Worm (Caenorhabditis elegans) whole organism, mixed stage, embryonic: ENCODE measurements around the gene F08H9.4.

Source experiments
- M03D4.4 ChIP-seq: sonication (generic microtip); optimal IDR thresholded peaks from 2 replicates; lab custom pipeline; 2017; ENCODE audit warnings: mild to moderate bottlenecking, missing genetic modification characterization, missing compliant biosample characterization
- bed-3 ChIP-seq: fragments of 200-800 bp; sonication (Bioruptor generic); optimal IDR thresholded peaks from 3 replicates; lab custom pipeline; 2018; ENCODE audit warnings: mild to moderate bottlenecking, missing genetic modification characterization, moderate library complexity, missing compliant biosample characterization
- blmp-1 ChIP-seq: fragments of 150-350 bp; optimal IDR thresholded peaks from 2 replicates; lab custom pipeline; 2014; ENCODE audit warnings: missing biosample characterization, missing genetic modification characterization
- ceh-39 ChIP-seq: fragments of 150-350 bp; optimal IDR thresholded peaks from 2 replicates; lab custom pipeline; 2014; ENCODE audit warnings: missing biosample characterization, missing genetic modification characterization
- ceh-43 ChIP-seq: fragments of 200-800 bp; sonication (Bioruptor generic); optimal IDR thresholded peaks from 2 replicates; lab custom pipeline; 2018; ENCODE audit warnings: mild to moderate bottlenecking, missing genetic modification characterization, moderate library complexity, missing compliant biosample characterization
- ceh-83 ChIP-seq: fragments of 200-800 bp; sonication (Bioruptor generic); optimal IDR thresholded peaks from 2 replicates; lab custom pipeline; 2018; ENCODE audit warnings: mild to moderate bottlenecking, missing genetic modification characterization, missing compliant biosample characterization
- ces-1 ChIP-seq: fragments of 150-350 bp; optimal IDR thresholded peaks from 2 replicates; lab custom pipeline; 2014; ENCODE audit warnings: missing biosample characterization, missing genetic modification reagents, missing genetic modification characterization
- cnd-1 ChIP-seq: fragments of 200-800 bp; sonication (Bioruptor generic); optimal IDR thresholded peaks from 2 replicates; lab custom pipeline; 2018; ENCODE audit warnings: mild to moderate bottlenecking, missing genetic modification characterization, missing compliant biosample characterization
- drap-1 ChIP-seq: fragments of 200-800 bp; sonication (Bioruptor generic); optimal IDR thresholded peaks from 3 replicates; lab custom pipeline; 2018; ENCODE audit warnings: mild to moderate bottlenecking, missing genetic modification characterization, missing compliant biosample characterization
- elt-1 ChIP-seq: sonication (generic microtip); optimal IDR thresholded peaks from 2 replicates; lab custom pipeline; 2017; ENCODE audit warnings: missing genetic modification characterization, mild to moderate bottlenecking, missing compliant biosample characterization, antibody characterized with exemption, moderate library complexity, borderline replicate concordance; ENCODE audit not compliant: insufficient read depth
- elt-3 ChIP-seq: fragments of 150-350 bp; optimal IDR thresholded peaks from 2 replicates; lab custom pipeline; 2014; ENCODE audit warnings: missing biosample characterization, missing genetic modification characterization
- flh-1 ChIP-seq: fragments of 200-800 bp; sonication (Bioruptor generic); optimal IDR thresholded peaks from 2 replicates; lab custom pipeline; 2018; ENCODE audit warnings: mild to moderate bottlenecking, missing genetic modification characterization, moderate library complexity, missing compliant biosample characterization
- ham-2 ChIP-seq: fragments of 200-800 bp; sonication (Bioruptor generic); optimal IDR thresholded peaks from 2 replicates; lab custom pipeline; 2018; ENCODE audit warnings: mild to moderate bottlenecking, missing genetic modification characterization, missing compliant biosample characterization
- hlh-1 ChIP-seq: fragments of 150-350 bp; optimal IDR thresholded peaks from 2 replicates; lab custom pipeline; 2014; ENCODE audit warnings: missing biosample characterization, missing genetic modification reagents, missing genetic modification characterization
- lin-13 ChIP-seq: fragments of 150-350 bp; optimal IDR thresholded peaks from 2 replicates; lab custom pipeline; 2014; ENCODE audit warnings: missing biosample characterization, missing genetic modification characterization
- lin-32 ChIP-seq: fragments of 200-800 bp; sonication (Bioruptor generic); optimal IDR thresholded peaks from 2 replicates; lab custom pipeline; 2018; ENCODE audit warnings: mild to moderate bottlenecking, missing genetic modification characterization, missing compliant biosample characterization
- lsy-2 ChIP-seq: fragments of 150-350 bp; optimal IDR thresholded peaks from 2 replicates; lab custom pipeline; 2014; ENCODE audit warnings: missing biosample characterization, missing genetic modification characterization
- mab-5 ChIP-seq: fragments of 150-350 bp; optimal IDR thresholded peaks from 2 replicates; lab custom pipeline; 2014; ENCODE audit warnings: missing biosample characterization, missing genetic modification characterization
- mep-1 ChIP-seq: fragments of 150-350 bp; optimal IDR thresholded peaks from 2 replicates; lab custom pipeline; 2017; ENCODE audit warnings: missing biosample characterization, missing genetic modification reagents, missing genetic modification characterization, inconsistent platforms
- mls-2 ChIP-seq: sonication (generic microtip); optimal IDR thresholded peaks from 2 replicates; lab custom pipeline; 2016; ENCODE audit warnings: mild to moderate bottlenecking, missing genetic modification characterization, moderate library complexity, missing compliant biosample characterization
- nhr-12 ChIP-seq: fragments of 150-350 bp; optimal IDR thresholded peaks from 2 replicates; lab custom pipeline; 2014; ENCODE audit warnings: missing biosample characterization, missing genetic modification characterization
- nhr-2 ChIP-seq: fragments of 150-350 bp; optimal IDR thresholded peaks from 2 replicates; lab custom pipeline; 2014; ENCODE audit warnings: missing biosample characterization, missing genetic modification characterization
- nhr-237 ChIP-seq: fragments of 150-350 bp; optimal IDR thresholded peaks from 2 replicates; lab custom pipeline; 2014; ENCODE audit warnings: missing biosample characterization, missing genetic modification characterization
- nhr-28 ChIP-seq: fragments of 150-350 bp; optimal IDR thresholded peaks from 2 replicates; lab custom pipeline; 2014; ENCODE audit warnings: missing biosample characterization, missing genetic modification characterization
- nhr-76 ChIP-seq: sonication (generic microtip); optimal IDR thresholded peaks from 2 replicates; lab custom pipeline; 2017; ENCODE audit warnings: missing biosample characterization, missing genetic modification characterization
- pha-4 ChIP-seq: fragments of 150-350 bp; optimal IDR thresholded peaks from 2 replicates; lab custom pipeline; 2018; ENCODE audit warnings: missing biosample characterization, missing genetic modification reagents, missing genetic modification characterization
- sem-2 ChIP-seq: fragments of 200-800 bp; sonication (Bioruptor generic); optimal IDR thresholded peaks from 2 replicates; lab custom pipeline; 2018; ENCODE audit warnings: mild to moderate bottlenecking, missing genetic modification characterization, missing compliant biosample characterization
- snpc-4 ChIP-seq: fragments of 150-350 bp; optimal IDR thresholded peaks from 2 replicates; lab custom pipeline; 2014; ENCODE audit warnings: missing biosample characterization, missing genetic modification characterization
- sptf-1 ChIP-seq: sonication (generic microtip); optimal IDR thresholded peaks from 2 replicates; lab custom pipeline; 2017; ENCODE audit warnings: mild to moderate bottlenecking, missing genetic modification characterization, moderate library complexity, missing compliant biosample characterization
- tbx-8 ChIP-seq: fragments of 200-800 bp; sonication (Bioruptor generic); optimal IDR thresholded peaks from 2 replicates; lab custom pipeline; 2018; ENCODE audit warnings: mild to moderate bottlenecking, missing genetic modification characterization, moderate library complexity, missing compliant biosample characterization
- unc-120 ChIP-seq: sonication (generic microtip); optimal IDR thresholded peaks from 2 replicates; lab custom pipeline; 2017; ENCODE audit warnings: missing genetic modification characterization, missing compliant biosample characterization; ENCODE audit not compliant: poor library complexity, severe bottlenecking
- unc-39 ChIP-seq: fragments of 150-350 bp; optimal IDR thresholded peaks from 2 replicates; lab custom pipeline; 2014; ENCODE audit warnings: missing biosample characterization, missing genetic modification characterization
- unc-62 ChIP-seq: fragments of 150-350 bp; optimal IDR thresholded peaks from 2 replicates; lab custom pipeline; 2014; ENCODE audit warnings: missing biosample characterization, missing genetic modification reagents, missing genetic modification characterization
- zip-8 ChIP-seq: fragments of 150-350 bp; optimal IDR thresholded peaks from 2 replicates; lab custom pipeline; 2014; ENCODE audit warnings: missing biosample characterization, missing genetic modification characterization
- ztf-11 ChIP-seq: fragments of 150-350 bp; optimal IDR thresholded peaks from 2 replicates; lab custom pipeline; 2014; ENCODE audit warnings: missing biosample characterization, missing genetic modification characterization

F08H9.4 gene

ce11 chrV:14464368-14464767, at the start of gene F08H9.4:
TSS of gene F08H9.4 (minus strand) at chrV:14464428.
- TF ChIP-seq M03D4.4 (no peak), mls-2 (tag; lab: Kevin White, UChicago) (no peak)

ce11 chrV:14510746-14511145, 46.5 kb upstream of the F08H9.4 start, which contains the start of gene R02D5.9:
TSS of gene R02D5.9 (minus strand) at chrV:14511123.
- TF ChIP-seq blmp-1 (tag; lab: Kevin White, UChicago) (no peak), nhr-237 (tag; lab: Kevin White, UChicago) (no peak), bed-3 (GFP tag; lab: Kevin White, UChicago) (no peak), elt-1 (no peak), hlh-1 (tag; lab: Kevin White, UChicago) (no peak), zip-8 (tag; lab: Kevin White, UChicago) (no peak), ceh-83 (no peak), pha-4 (tag; lab: Kevin White, UChicago) (no peak), mab-5 (tag; lab: Kevin White, UChicago) (no peak), unc-39 (tag; lab: Kevin White, UChicago) (no peak), M03D4.4 (no peak), sptf-1 (tag; lab: Kevin White, UChicago) (no peak), lin-13 (tag; lab: Kevin White, UChicago) (no peak), elt-3 (tag; lab: Kevin White, UChicago) (no peak)

ce11 chrV:14508556-14508955, 44.3 kb upstream of the F08H9.4 start:
- no peak for TF ChIP-seq ztf-11
- no peak for TF ChIP-seq zip-8 (tag; lab: Kevin White, UChicago)
- TF ChIP-seq bed-3 (GFP tag; lab: Kevin White, UChicago), result no peak
- no peak for TF ChIP-seq blmp-1 (tag; lab: Kevin White, UChicago)
- TF ChIP-seq flh-1 (GFP tag; lab: Kevin White, UChicago), result no peak
- TF ChIP-seq drap-1 (GFP tag; lab: Kevin White, UChicago), result no peak
- no peak for TF ChIP-seq ceh-83
- TF ChIP-seq nhr-2 (tag; lab: Kevin White, UChicago), result no peak
- no peak for TF ChIP-seq nhr-28 (tag; lab: Kevin White, UChicago)
- no peak for TF ChIP-seq elt-3 (tag; lab: Kevin White, UChicago)
- no peak for TF ChIP-seq tbx-8
- no peak for TF ChIP-seq mep-1
- no peak for TF ChIP-seq mab-5 (tag; lab: Kevin White, UChicago)

- TF ChIP-seq tbx-8 (no peak), drap-1 (GFP tag; lab: Kevin White, UChicago) (peak; percentile 56), elt-3 (tag; lab: Kevin White, UChicago) (no peak), nhr-12 (tag; lab: Kevin White, UChicago) (no peak), ztf-11 (no peak), unc-62 (GFP tag; lab: Kevin White, UChicago) (no peak), snpc-4 (no peak), ham-2 (peak; percentile 71), nhr-2 (tag; lab: Kevin White, UChicago) (peak; percentile 2), nhr-28 (tag; lab: Kevin White, UChicago) (no peak), ceh-39 (tag; lab: Kevin White, UChicago) (no peak), hlh-1 (tag; lab: Kevin White, UChicago) (no peak), blmp-1 (tag; lab: Kevin White, UChicago) (peak; percentile 95), mep-1 (no peak), lsy-2 (tag; lab: Kevin White, UChicago) (no peak), lin-13 (tag; lab: Kevin White, UChicago) (no peak), ces-1 (peak; percentile 25), elt-1 (peak; percentile 19), mls-2 (tag; lab: Kevin White, UChicago) (no peak), nhr-237 (tag; lab: Kevin White, UChicago) (no peak), unc-39 (tag; lab: Kevin White, UChicago) (no peak), nhr-76 (tag; lab: Kevin White, UChicago) (no peak), sptf-1 (tag; lab: Kevin White, UChicago) (no peak), zip-8 (tag; lab: Kevin White, UChicago) (no peak), cnd-1 (tag; lab: Kevin White, UChicago) (peak; percentile 34), unc-120 (no peak), bed-3 (GFP tag; lab: Kevin White, UChicago) (no peak), ceh-43 (no peak), flh-1 (GFP tag; lab: Kevin White, UChicago) (no peak), mab-5 (tag; lab: Kevin White, UChicago) (no peak), sem-2 (GFP tag; lab: Kevin White, UChicago) (no peak), lin-32 (GFP tag; lab: Kevin White, UChicago) (no peak), pha-4 (tag; lab: Kevin White, UChicago) (no peak), M03D4.4 (no peak), ceh-83 (no peak)
Observed at ce11 chrV:14508005-14508521, 43.8 kb upstream of the F08H9.4 start, which contains the start of gene R02D5.1. TSS of gene R02D5.1 (plus strand) at chrV:14508249.
